Worm (Caenorhabditis elegans) whole organism, L3 larva: Measurements from ENCODE around the gene C28C12.12.

ENCODE experiments used
- R02D3.7 ChIP-seq: fragments of 150-350 bp; optimal IDR thresholded peaks from 2 replicates; lab custom pipeline; 2014; ENCODE audit warnings: missing biosample characterization, missing genetic modification characterization
- ZK546.5 ChIP-seq: sonication (generic microtip); optimal IDR thresholded peaks from 2 replicates; lab custom pipeline; 2017; ENCODE audit warnings: missing biosample characterization, missing genetic modification characterization
- aly-2 ChIP-seq: fragments of 150-350 bp; optimal IDR thresholded peaks from 2 replicates; lab custom pipeline; 2014; ENCODE audit warnings: missing biosample characterization, missing genetic modification characterization
- ama-1 ChIP-seq: fragments of 150-350 bp; optimal IDR thresholded peaks from 2 replicates; lab custom pipeline; 2018
- ceh-16 ChIP-seq: sonication (generic microtip); optimal IDR thresholded peaks from 2 replicates; lab custom pipeline; 2017; ENCODE audit warnings: missing biosample characterization, missing genetic modification characterization
- ceh-28 ChIP-seq: fragments of 150-350 bp; optimal IDR thresholded peaks from 2 replicates; lab custom pipeline; 2014; ENCODE audit warnings: missing biosample characterization, missing genetic modification reagents, missing genetic modification characterization
- ceh-82 ChIP-seq: fragments of 150-350 bp; optimal IDR thresholded peaks from 2 replicates; lab custom pipeline; 2014; ENCODE audit warnings: missing biosample characterization, missing genetic modification characterization
- ceh-9 ChIP-seq: sonication (generic microtip); optimal IDR thresholded peaks from 2 replicates; lab custom pipeline; 2018; ENCODE audit warnings: missing biosample characterization, missing genetic modification characterization
- daf-12 ChIP-seq: fragments of 150-350 bp; optimal IDR thresholded peaks from 2 replicates; lab custom pipeline; 2014; ENCODE audit warnings: missing biosample characterization, missing genetic modification reagents, missing genetic modification characterization
- egl-27 ChIP-seq: sonication (generic microtip); optimal IDR thresholded peaks from 4 replicates; lab custom pipeline; 2017; ENCODE audit warnings: missing biosample characterization, missing genetic modification reagents, missing genetic modification characterization
- egl-5 ChIP-seq: fragments of 150-350 bp; optimal IDR thresholded peaks from 2 replicates; lab custom pipeline; 2017; ENCODE audit warnings: missing biosample characterization, missing genetic modification reagents, missing genetic modification characterization, inconsistent platforms
- elt-1 ChIP-seq: fragments of 150-350 bp; optimal IDR thresholded peaks from 2 replicates; lab custom pipeline; 2014; ENCODE audit warnings: missing biosample characterization, missing genetic modification characterization
- elt-2 ChIP-seq: sonication (generic microtip); optimal IDR thresholded peaks from 2 replicates; lab custom pipeline; 2016; ENCODE audit warnings: missing genetic modification reagents, mild to moderate bottlenecking, missing genetic modification characterization, missing compliant biosample characterization
- elt-3 ChIP-seq, 3 experiments: fragments of 150-350 bp in 1 of 3; sonication (generic microtip) in 2 of 3; optimal IDR thresholded peaks; 2 replicates in 2 of 3; 4 replicates in 1 of 3; lab custom pipeline; 2014 to 2017; ENCODE audit warnings: missing biosample characterization in 3 of 3, missing genetic modification characterization in 3 of 3
- eor-1 ChIP-seq, 2 experiments: fragments of 150-350 bp; optimal IDR thresholded peaks; 2 replicates each; lab custom pipeline; 2014 to 2018; ENCODE audit warnings: missing biosample characterization in 2 of 2, missing genetic modification characterization in 2 of 2
- fkh-10 ChIP-seq: sonication (generic microtip); optimal IDR thresholded peaks from 2 replicates; lab custom pipeline; 2017; ENCODE audit warnings: missing biosample characterization, missing genetic modification reagents, missing genetic modification characterization
- fkh-2 ChIP-seq: fragments of 150-350 bp; optimal IDR thresholded peaks from 2 replicates; lab custom pipeline; 2014; ENCODE audit warnings: missing biosample characterization, missing genetic modification reagents, missing genetic modification characterization
- fos-1 ChIP-seq: fragments of 150-350 bp; optimal IDR thresholded peaks from 2 replicates; lab custom pipeline; 2014; ENCODE audit warnings: missing biosample characterization, missing genetic modification characterization
- hmg-11 ChIP-seq: sonication (generic microtip); optimal IDR thresholded peaks from 2 replicates; lab custom pipeline; 2016; ENCODE audit warnings: missing genetic modification characterization, missing compliant biosample characterization
- jun-1 ChIP-seq: fragments of 150-350 bp; optimal IDR thresholded peaks from 2 replicates; lab custom pipeline; 2014; ENCODE audit warnings: missing biosample characterization, missing genetic modification reagents, missing genetic modification characterization
- lin-15B ChIP-seq: fragments of 150-350 bp; optimal IDR thresholded peaks from 2 replicates; lab custom pipeline; 2014; ENCODE audit warnings: missing biosample characterization, missing genetic modification characterization
- lin-39 ChIP-seq: fragments of 150-350 bp; optimal IDR thresholded peaks from 2 replicates; lab custom pipeline; 2018; ENCODE audit warnings: missing biosample characterization, missing genetic modification reagents, missing genetic modification characterization
- lsy-12 ChIP-seq: sonication (generic microtip); optimal IDR thresholded peaks from 2 replicates; lab custom pipeline; 2016; ENCODE audit warnings: mild to moderate bottlenecking, missing genetic modification characterization, missing compliant biosample characterization
- mdl-1 ChIP-seq: fragments of 150-350 bp; optimal IDR thresholded peaks from 2 replicates; lab custom pipeline; 2014; ENCODE audit warnings: missing biosample characterization, missing genetic modification characterization
- mml-1 ChIP-seq: fragments of 150-350 bp; sonication (generic microtip); optimal IDR thresholded peaks from 3 replicates; lab custom pipeline; 2014; ENCODE audit warnings: missing biosample characterization, missing genetic modification characterization
- nfya-1 ChIP-seq: sonication (generic microtip); optimal IDR thresholded peaks from 2 replicates; lab custom pipeline; 2017; ENCODE audit warnings: missing genetic modification characterization, mild to moderate bottlenecking, missing compliant biosample characterization, antibody characterized with exemption, moderate library complexity; ENCODE audit not compliant: insufficient read depth
- nhr-11 ChIP-seq: fragments of 150-350 bp; optimal IDR thresholded peaks from 2 replicates; lab custom pipeline; 2014; ENCODE audit warnings: missing biosample characterization, missing genetic modification characterization
- nhr-12 ChIP-seq: fragments of 150-350 bp; optimal IDR thresholded peaks from 2 replicates; lab custom pipeline; 2014; ENCODE audit warnings: missing biosample characterization, missing genetic modification characterization
- nhr-23 ChIP-seq: fragments of 150-350 bp; optimal IDR thresholded peaks from 2 replicates; lab custom pipeline; 2014; ENCODE audit warnings: missing biosample characterization, missing genetic modification reagents, missing genetic modification characterization
- nhr-237 ChIP-seq: fragments of 150-350 bp; optimal IDR thresholded peaks from 2 replicates; lab custom pipeline; 2014; ENCODE audit warnings: missing biosample characterization, missing genetic modification characterization
- nhr-25 ChIP-seq: sonication (generic microtip); optimal IDR thresholded peaks from 2 replicates; lab custom pipeline; 2017; ENCODE audit warnings: missing biosample characterization, missing genetic modification characterization
- nhr-28 ChIP-seq: fragments of 150-350 bp; optimal IDR thresholded peaks from 2 replicates; lab custom pipeline; 2014; ENCODE audit warnings: missing biosample characterization, missing genetic modification characterization
- nhr-43 ChIP-seq: sonication (generic microtip); optimal IDR thresholded peaks from 2 replicates; lab custom pipeline; 2016; ENCODE audit warnings: mild to moderate bottlenecking, missing genetic modification characterization, missing compliant biosample characterization; ENCODE audit not compliant: poor library complexity, severe bottlenecking
- nhr-67 ChIP-seq: fragments of 150-350 bp; optimal IDR thresholded peaks from 2 replicates; lab custom pipeline; 2014; ENCODE audit warnings: missing biosample characterization, missing genetic modification characterization
- nhr-76 ChIP-seq: fragments of 150-350 bp; sonication (generic microtip); optimal IDR thresholded peaks from 5 replicates; lab custom pipeline; 2014; ENCODE audit warnings: missing biosample characterization, missing genetic modification characterization
- nhr-77 ChIP-seq: fragments of 150-350 bp; optimal IDR thresholded peaks from 2 replicates; lab custom pipeline; 2014; ENCODE audit warnings: missing biosample characterization, missing genetic modification characterization
- pha-4 ChIP-seq: fragments of 150-350 bp; optimal IDR thresholded peaks from 2 replicates; lab custom pipeline; 2014; ENCODE audit warnings: missing biosample characterization, missing genetic modification reagents, missing genetic modification characterization
- pqm-1 ChIP-seq: fragments of 150-350 bp; optimal IDR thresholded peaks from 2 replicates; lab custom pipeline; 2017; ENCODE audit warnings: missing biosample characterization, missing genetic modification characterization, inconsistent platforms
- sea-2 ChIP-seq: fragments of 150-350 bp; sonication (generic microtip); optimal IDR thresholded peaks from 4 replicates; lab custom pipeline; 2014; ENCODE audit warnings: missing biosample characterization, missing genetic modification reagents, missing genetic modification characterization
- skn-1 ChIP-seq: fragments of 150-350 bp; optimal IDR thresholded peaks from 2 replicates; lab custom pipeline; 2014; ENCODE audit warnings: missing biosample characterization, missing genetic modification characterization
- snpc-4 ChIP-seq: fragments of 150-350 bp; optimal IDR thresholded peaks from 2 replicates; lab custom pipeline; 2014; ENCODE audit warnings: missing biosample characterization, missing genetic modification characterization
- tbx-2 ChIP-seq: sonication (generic microtip); optimal IDR thresholded peaks from 2 replicates; lab custom pipeline; 2016; ENCODE audit warnings: mild to moderate bottlenecking, missing genetic modification characterization, missing compliant biosample characterization
- unc-39 ChIP-seq: sonication (generic microtip); optimal IDR thresholded peaks from 4 replicates; lab custom pipeline; 2017; ENCODE audit warnings: missing biosample characterization, missing genetic modification characterization
- unc-62 ChIP-seq: fragments of 150-350 bp; sonication (generic microtip); optimal IDR thresholded peaks from 4 replicates; lab custom pipeline; 2014; ENCODE audit warnings: missing biosample characterization, missing genetic modification reagents, missing genetic modification characterization
- zag-1 ChIP-seq: fragments of 150-350 bp; optimal IDR thresholded peaks from 2 replicates; lab custom pipeline; 2014; ENCODE audit warnings: missing biosample characterization, missing genetic modification characterization
- ztf-11 ChIP-seq: fragments of 150-350 bp; optimal IDR thresholded peaks from 2 replicates; lab custom pipeline; 2014; ENCODE audit warnings: missing biosample characterization, missing genetic modification characterization
- ztf-4 ChIP-seq: fragments of 150-350 bp; optimal IDR thresholded peaks from 2 replicates; lab custom pipeline; 2014; ENCODE audit warnings: missing biosample characterization, missing genetic modification characterization

The C28C12.12 gene

DNA sequence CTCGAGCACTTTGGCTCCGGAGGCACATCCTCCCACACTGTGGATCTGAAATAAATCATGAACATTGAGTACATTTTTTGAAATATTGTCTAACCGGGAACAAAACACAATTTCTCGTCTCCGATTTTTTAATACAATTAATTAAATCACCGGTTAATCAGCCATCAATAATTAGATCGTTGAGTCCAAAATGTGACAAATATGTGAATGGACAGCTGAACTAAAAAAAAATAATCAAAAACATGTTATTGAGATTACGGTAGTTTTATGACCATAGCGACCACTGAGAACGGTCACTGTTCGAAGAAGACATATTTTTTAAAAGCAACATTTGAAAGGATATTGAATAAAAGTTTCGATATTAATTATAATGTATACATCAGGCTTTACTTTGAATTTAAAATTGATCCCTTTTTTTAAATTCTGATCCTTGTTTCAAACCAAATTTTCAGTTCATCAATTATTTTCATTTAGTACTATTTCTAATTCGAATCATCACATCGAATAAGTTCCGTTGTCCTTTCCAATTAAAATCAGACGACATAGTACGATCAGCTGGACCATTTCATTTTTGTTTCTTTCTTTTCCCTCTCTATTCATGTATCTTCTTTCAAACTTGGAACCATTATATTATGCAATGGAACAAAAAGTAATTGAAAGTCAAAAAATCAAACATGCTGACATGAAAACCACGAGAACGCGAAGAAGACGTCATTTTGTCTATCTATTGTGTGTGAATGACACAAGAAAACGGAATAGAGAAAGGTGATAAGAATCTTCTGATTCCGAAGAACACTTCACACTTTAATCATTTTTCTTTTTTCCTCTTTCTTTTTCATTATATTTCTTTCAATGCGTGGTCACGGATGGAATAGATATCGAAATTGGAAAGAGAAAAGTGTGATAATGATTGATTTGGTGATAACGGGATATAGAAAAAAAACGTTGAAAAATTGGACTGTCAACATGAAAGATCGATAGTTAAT lies 34.2 kb upstream of the C28C12.12 start:
- TF ChIP-seq unc-39 (tag; lab: Kevin White, UChicago) (no peak), R02D3.7 (no peak), elt-2 (tag; lab: Kevin White, UChicago) (peak; percentile 100), ceh-9 (tag; lab: Kevin White, UChicago) (no peak), nhr-12 (tag; lab: Kevin White, UChicago) (no peak), ztf-11 (tag; lab: Kevin White, UChicago) (no peak), lin-15B (tag; lab: Kevin White, UChicago) (no peak), nhr-25 (tag; lab: Kevin White, UChicago) (peak; percentile 48), fkh-10 (GFP tag; lab: Kevin White, UChicago) (no peak), nhr-67 (no peak), pha-4 (tag; lab: Kevin White, UChicago) (peak; percentile 60), snpc-4 (tag; lab: Kevin White, UChicago) (no peak), elt-3 (tag; optimal IDR thresholded peaks at IDR 0.05; lab: Kevin White, UChicago) (peak; percentile 95 to 99 (median 95)), ZK546.5 (tag; lab: Kevin White, UChicago) (no peak), mdl-1 (tag; lab: Kevin White, UChicago) (peak; percentile 73), lin-39 (tag; lab: Kevin White, UChicago) (no peak), elt-1 (tag; lab: Kevin White, UChicago) (peak; percentile 37), pqm-1 (tag; lab: Kevin White, UChicago) (peak; percentile 99), sea-2 (GFP tag; lab: Kevin White, UChicago) (no peak), ceh-16 (no peak), lsy-12 (tag; lab: Kevin White, UChicago) (peak; percentile 50), eor-1 (tag; optimal IDR thresholded peaks at IDR 0.05; lab: Kevin White, UChicago) (no peak), daf-12 (tag; lab: Kevin White, UChicago) (no peak), mml-1 (tag; lab: Kevin White, UChicago) (no peak), ama-1 (lab: Kevin White, UChicago) (no peak), unc-62 (GFP tag; lab: Kevin White, UChicago) (peak; percentile 69), aly-2 (no peak), ceh-82 (tag; lab: Kevin White, UChicago) (no peak), nhr-77 (tag; lab: Kevin White, UChicago) (no peak), fos-1 (tag; lab: Kevin White, UChicago) (peak; percentile 87), nhr-43 (tag; lab: Kevin White, UChicago) (peak; percentile 85), zag-1 (tag; lab: Kevin White, UChicago) (no peak), tbx-2 (tag; lab: Kevin White, UChicago) (no peak), nhr-237 (tag; lab: Kevin White, UChicago) (no peak), nhr-28 (tag; lab: Kevin White, UChicago) (no peak), nhr-11 (no peak), hmg-11 (no peak), nhr-23 (tag; lab: Kevin White, UChicago) (peak; percentile 92), ceh-28 (peak; percentile 64), ztf-4 (tag; lab: Kevin White, UChicago) (peak; percentile 45), egl-5 (tag; lab: Kevin White, UChicago) (no peak), jun-1 (tag; lab: Kevin White, UChicago) (peak; percentile 95), skn-1 (tag; lab: Kevin White, UChicago) (peak; percentile 45), fkh-2 (no peak), egl-27 (tag; lab: Kevin White, UChicago) (peak; percentile 65), nfya-1 (tag; lab: Kevin White, UChicago) (no peak), nhr-76 (no peak)
